Worm (Caenorhabditis elegans): ENCODE measurements around the gene npax-3.

The npax-3 gene

ce11 chrIV:10842705-10843364 lies 14.9 kb upstream of the npax-3 start, which contains the start of gene T11G6.5 (continued):
- TF ChIP-seq snpc-4 (GFP tag; optimal IDR thresholded peaks at IDR 0.05), result no peak
- TF ChIP-seq snpc-4 (tag; optimal IDR thresholded peaks at IDR 0.05), result peak in 1 of 4 experiments; percentile 13
- TF ChIP-seq somi-1 (GFP tag; optimal IDR thresholded peaks at IDR 0.05), result no peak
- TF ChIP-seq madf-3 (GFP tag; IDR thresholded peaks at IDR 0.05), result no peak
- no peak for TF ChIP-seq pha-4 (tag; optimal IDR thresholded peaks at IDR 0.05)
- no peak for TF ChIP-seq sptf-2 (GFP tag; optimal IDR thresholded peaks at IDR 0.05)
- TF ChIP-seq F57C9.4 (tag; optimal IDR thresholded peaks at IDR 0.05), result no peak
- no peak for TF ChIP-seq attf-3 (GFP tag; conservative IDR thresholded peaks at IDR 0.05)
- TF ChIP-seq C06A6.2 (GFP tag; conservative IDR thresholded peaks at IDR 0.05), result no peak
- TF ChIP-seq efl-1 (GFP tag; optimal IDR thresholded peaks at IDR 0.05), result no peak
- no peak for TF ChIP-seq ceh-91 (GFP tag; IDR thresholded peaks at IDR 0.05)
- no peak for TF ChIP-seq repo-1 (tag; optimal IDR thresholded peaks at IDR 0.05)
- no peak for TF ChIP-seq snpc-3.4 (tag; optimal IDR thresholded peaks at IDR 0.05)
- TF ChIP-seq lin-35 (GFP tag; optimal IDR thresholded peaks at IDR 0.05), result no peak
- TF ChIP-seq lin-54 (GFP tag; optimal IDR thresholded peaks at IDR 0.05), result no peak
- TF ChIP-seq lin-26 (GFP tag; IDR thresholded peaks at IDR 0.05), result no peak
- no peak for TF ChIP-seq gei-17 (GFP tag; optimal IDR thresholded peaks at IDR 0.05)
- no peak for TF ChIP-seq unc-62 (GFP tag; optimal IDR thresholded peaks at IDR 0.05)
- TF ChIP-seq F52B5.7 (tag; optimal IDR thresholded peaks at IDR 0.05), result no peak
- TF ChIP-seq cebp-1 (GFP tag; IDR thresholded peaks at IDR 0.05), result no peak
- TF ChIP-seq cebp-1 (tag; optimal IDR thresholded peaks at IDR 0.05), result no peak
- TF ChIP-seq Y79H2A.3 (GFP tag; conservative IDR thresholded peaks at IDR 0.05), result no peak
- TF ChIP-seq ekl-4 (GFP tag; IDR thresholded peaks at IDR 0.05), result no peak
- peak; percentile 1 for TF ChIP-seq nhr-80 (tag; optimal IDR thresholded peaks at IDR 0.05)
- no peak for TF ChIP-seq let-526 (GFP tag; IDR thresholded peaks at IDR 0.05)
- peak; percentile 47 for TF ChIP-seq attf-5 (GFP tag; optimal IDR thresholded peaks at IDR 0.05)

- TF ChIP-seq C17E4.6 (GFP tag; IDR thresholded peaks at IDR 0.05) (0 out of 2 replicates have a peak, but pooled peaks have one; percentile 46), hmg-1.2 (GFP tag; IDR thresholded peaks at IDR 0.05) (peak; percentile 16; the same call in 1 of the 2 replicates), F39B2.1 (GFP tag; IDR thresholded peaks at IDR 0.05) (0 out of 2 replicates have a peak, but pooled peaks have one; percentile 7), dox-1 (GFP tag; IDR thresholded peaks at IDR 0.05) (peak; percentile 40), B0035.1 (tag; optimal IDR thresholded peaks at IDR 0.05) (no peak), ccch-3 (GFP tag; optimal IDR thresholded peaks at IDR 0.05) (no peak), fkh-3 (tag; optimal IDR thresholded peaks at IDR 0.05) (no peak), F49E8.2 (tag; optimal IDR thresholded peaks at IDR 0.05; ENCODE audit: insufficient read depth) (peak; percentile 29), rcor-1 (GFP tag; IDR thresholded peaks at IDR 0.05) (peak; percentile 31; the same call in 1 of the 2 replicates), egl-44 (GFP tag; IDR thresholded peaks at IDR 0.05) (0 out of 2 replicates have a peak, but pooled peaks have one; percentile 36), ama-1 (optimal IDR thresholded peaks at IDR 0.05) (no peak), ama-1 (GFP tag; optimal IDR thresholded peaks at IDR 0.05) (peak in 1 of 2 experiments; percentile 28), attf-6 (GFP tag; IDR thresholded peaks at IDR 0.05) (no peak), Y53F4B.3 (GFP tag; IDR thresholded peaks at IDR 0.05) (no peak), F23B12.7 (tag; optimal IDR thresholded peaks at IDR 0.05; ENCODE audit: insufficient read depth) (no peak), somi-1 (GFP tag; optimal IDR thresholded peaks at IDR 0.05) (no peak), D2030.7 (GFP tag; IDR thresholded peaks at IDR 0.05) (0 out of 2 replicates have a peak, but pooled peaks have one; percentile 12), F22D6.2 (tag; optimal IDR thresholded peaks at IDR 0.05) (no peak), lsl-1 (GFP tag; optimal IDR thresholded peaks at IDR 0.05) (peak; percentile 57), madf-6 (GFP tag; IDR thresholded peaks at IDR 0.05) (peak; percentile 69), nfyb-1 (GFP tag; IDR thresholded peaks at IDR 0.05) (peak; percentile 18; the same call in 1 of the 2 replicates), snpc-4 (GFP tag; optimal IDR thresholded peaks at IDR 0.05) (no peak), snpc-4 (tag; optimal IDR thresholded peaks at IDR 0.05) (no peak), Y53G8AR.9 (GFP tag; conservative IDR thresholded peaks at IDR 0.05) (peak; percentile 73; the same call in 1 of the 2 replicates), K11D2.4 (GFP tag; IDR thresholded peaks at IDR 0.05) (no peak)
Observed at ce11 chrIV:10842232-10842631, 14.3 kb upstream of the npax-3 start.

Data from whole organism, young adult.